Worm (Caenorhabditis elegans) whole organism, midembryonic: ENCODE results near the gene srz-60.
"Not testable (repeated sequence)": the region's sequence is repeated elsewhere in the genome, so short reads cannot be mapped to it uniquely, and the experiment has no call there.

Experiments
- T22C8.4 ChIP-seq: fragments of 200-800 bp; sonication (Bioruptor generic); IDR thresholded peaks from 2 replicates; pipeline ENCODE4 v1.3.6; 2022; ENCODE audit warnings: missing genetic modification characterization, missing compliant biosample characterization
- cog-1 ChIP-seq: sonication (generic microtip); optimal IDR thresholded peaks from 2 replicates; lab custom pipeline; 2016; ENCODE audit warnings: missing genetic modification characterization, missing compliant biosample characterization
- flt-1 ChIP-seq: fragments of 200-800 bp; sonication (Bioruptor generic); IDR thresholded peaks from 2 replicates; pipeline ENCODE4 v1.3.6; 2022; ENCODE audit warnings: missing genetic modification characterization, missing compliant biosample characterization
- klf-2 ChIP-seq: fragments of 200-800 bp; sonication (Bioruptor generic); conservative IDR thresholded peaks from 2 replicates; pipeline ENCODE4 v1.3.6; 2022; ENCODE audit warnings: missing genetic modification reagents, missing genetic modification characterization, missing compliant biosample characterization
- med-1 ChIP-seq: sonication (generic microtip); optimal IDR thresholded peaks from 2 replicates; lab custom pipeline; 2017; ENCODE audit warnings: missing genetic modification characterization, mild to moderate bottlenecking, missing compliant biosample characterization, antibody characterized with exemption, missing genetic modification reagents; ENCODE audit not compliant: insufficient read depth
- ref-1 ChIP-seq: fragments of 200-800 bp; sonication (Bioruptor generic); conservative IDR thresholded peaks from 2 replicates; pipeline ENCODE4 v1.3.6; 2022; ENCODE audit warnings: missing genetic modification reagents, missing genetic modification characterization, missing compliant biosample characterization
- tab-1 ChIP-seq: fragments of 200-800 bp; sonication (Bioruptor generic); IDR thresholded peaks from 2 replicates; pipeline ENCODE4 v1.3.6; 2022; ENCODE audit warnings: missing genetic modification characterization, missing compliant biosample characterization
- ztf-23 ChIP-seq: fragments of 200-800 bp; sonication (Bioruptor generic); IDR thresholded peaks from 2 replicates; pipeline ENCODE4 v1.3.6; 2022; ENCODE audit warnings: missing genetic modification reagents, missing genetic modification characterization, missing compliant biosample characterization
- ztf-29 ChIP-seq: fragments of 200-800 bp; sonication (Bioruptor generic); IDR thresholded peaks from 2 replicates; pipeline ENCODE4 v1.3.6; 2022; ENCODE audit warnings: missing genetic modification reagents, missing genetic modification characterization, missing compliant biosample characterization

Gene srz-60

ce11 chrIV:3395581-3395980 is 33.1 kb upstream of the srz-60 start, which contains the start of gene C04C3.14:
TSS of gene C04C3.14 (plus strand) at chrIV:3395881.
- no peak for TF ChIP-seq ztf-29 (GFP tag; lab: Robert Waterston, UW)
- TF ChIP-seq cog-1 (tag; lab: Kevin White, UChicago), result no peak
- TF ChIP-seq ref-1 (GFP tag; lab: Robert Waterston, UW), result no peak
- no peak for TF ChIP-seq med-1 (GFP tag; lab: Kevin White, UChicago)
- no peak for TF ChIP-seq tab-1 (GFP tag; lab: Robert Waterston, UW)
- no peak for TF ChIP-seq klf-2
- no peak for TF ChIP-seq flt-1 (GFP tag; lab: Robert Waterston, UW)
- no peak for TF ChIP-seq ztf-23
- TF ChIP-seq T22C8.4 (GFP tag; lab: Robert Waterston, UW), result no peak

DNA sequence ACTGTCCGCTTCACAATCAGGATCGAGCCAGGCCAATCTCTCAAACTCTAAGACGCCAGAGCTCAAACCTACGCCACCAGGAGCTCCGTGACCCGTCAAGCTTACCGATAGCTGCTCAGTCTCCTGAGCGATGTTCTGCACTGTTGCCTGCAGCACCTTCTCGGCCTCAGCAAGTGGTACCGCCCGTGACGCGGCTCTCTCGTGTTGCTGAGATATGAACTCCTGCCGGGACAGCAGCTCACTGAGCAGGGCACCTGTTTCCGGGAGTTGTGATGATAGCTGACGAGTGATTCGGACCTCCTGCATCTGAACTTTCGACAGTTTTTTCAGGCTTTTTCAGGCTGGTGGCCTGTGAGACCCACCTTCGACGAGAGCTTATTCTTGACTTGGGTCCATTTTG is 30.6 kb upstream of the srz-60 start:
- TF ChIP-seq cog-1 (tag; lab: Kevin White, UChicago), result no peak
- no peak for TF ChIP-seq klf-2
- TF ChIP-seq flt-1 (GFP tag; lab: Robert Waterston, UW), result no peak
- TF ChIP-seq ztf-23, result no peak
- no peak for TF ChIP-seq T22C8.4 (GFP tag; lab: Robert Waterston, UW)
- TF ChIP-seq med-1 (GFP tag; lab: Kevin White, UChicago), result no peak
- TF ChIP-seq ztf-29 (GFP tag; lab: Robert Waterston, UW), result no peak
- TF ChIP-seq tab-1 (GFP tag; lab: Robert Waterston, UW), result no peak
- no peak for TF ChIP-seq ref-1 (GFP tag; lab: Robert Waterston, UW)

DNA sequence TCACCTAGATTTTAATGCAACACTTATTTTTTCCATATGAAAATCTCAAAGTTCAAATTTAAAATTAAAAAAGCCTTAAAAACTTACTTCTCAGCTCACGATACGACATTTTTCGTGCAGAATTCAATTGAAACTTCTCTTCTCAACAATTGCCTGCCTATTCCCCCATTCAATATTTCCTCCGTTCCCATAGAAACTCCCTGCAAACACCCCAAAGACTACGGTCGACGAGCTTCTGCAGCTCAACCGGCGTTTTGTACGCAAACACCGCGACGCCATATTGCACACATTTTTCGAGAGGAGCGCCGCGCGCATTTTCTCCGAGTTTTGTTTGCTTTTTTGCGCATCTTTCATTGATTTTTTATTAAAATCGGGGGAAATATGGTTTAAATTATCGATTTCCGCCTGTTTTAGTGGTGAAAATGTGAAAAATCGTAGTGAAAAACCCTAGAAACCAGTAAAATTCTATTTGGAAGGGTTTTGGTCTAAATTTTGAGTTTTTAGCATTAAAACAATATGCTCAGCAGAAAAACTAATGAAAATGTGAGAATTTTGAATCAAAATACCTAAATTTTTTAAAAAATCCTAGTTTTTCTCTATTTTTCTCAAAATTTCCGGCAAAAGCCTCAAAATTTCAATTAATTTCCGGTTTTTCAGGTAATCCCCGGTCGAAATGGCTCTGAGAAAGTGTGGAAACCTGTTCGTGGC is 29.5 kb upstream of the srz-60 start, which contains the start of the genes dyf-3 and pdhb-1:
Gene dyf-3 (minus strand): TSS at position 217 of the 708 bp plus-strand sequence.
Gene pdhb-1 (plus strand): TSS at position 658 of the 708 bp plus-strand sequence.
- TF ChIP-seq tab-1 (GFP tag; lab: Robert Waterston, UW), result 0 out of 2 replicates have a peak, but pooled peaks have one; percentile 41
- TF ChIP-seq ztf-29 (GFP tag; lab: Robert Waterston, UW), result peak; percentile 84
- TF ChIP-seq med-1 (GFP tag; lab: Kevin White, UChicago), result no peak
- TF ChIP-seq flt-1 (GFP tag; lab: Robert Waterston, UW), result no peak

DNA sequence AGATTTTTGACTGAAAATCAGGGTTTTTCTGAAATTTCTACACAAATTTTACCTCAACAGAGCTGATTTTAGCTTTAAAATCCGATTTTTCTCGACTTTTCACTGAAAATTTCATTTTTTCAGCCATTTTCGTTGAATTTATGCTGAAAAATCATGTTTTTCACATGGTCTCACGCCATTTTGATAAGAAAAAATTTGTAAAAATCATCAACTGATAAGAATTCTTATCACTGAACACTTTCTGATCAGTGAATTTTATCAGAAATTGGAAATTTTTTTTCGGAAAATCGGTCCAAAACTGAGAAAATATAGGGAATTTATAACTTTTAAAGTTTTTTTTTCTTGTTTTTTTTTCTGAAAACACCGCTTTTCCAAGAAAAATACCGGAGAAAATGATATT is 27.8 kb upstream of the srz-60 start:
- TF ChIP-seq ztf-23 (no peak), klf-2 (no peak), flt-1 (GFP tag; lab: Robert Waterston, UW) (no peak), T22C8.4 (GFP tag; lab: Robert Waterston, UW) (no peak), cog-1 (tag; lab: Kevin White, UChicago) (no peak), ztf-29 (GFP tag; lab: Robert Waterston, UW) (no peak), med-1 (GFP tag; lab: Kevin White, UChicago) (no peak), ref-1 (GFP tag; lab: Robert Waterston, UW) (no peak), tab-1 (GFP tag; lab: Robert Waterston, UW) (no peak)

DNA sequence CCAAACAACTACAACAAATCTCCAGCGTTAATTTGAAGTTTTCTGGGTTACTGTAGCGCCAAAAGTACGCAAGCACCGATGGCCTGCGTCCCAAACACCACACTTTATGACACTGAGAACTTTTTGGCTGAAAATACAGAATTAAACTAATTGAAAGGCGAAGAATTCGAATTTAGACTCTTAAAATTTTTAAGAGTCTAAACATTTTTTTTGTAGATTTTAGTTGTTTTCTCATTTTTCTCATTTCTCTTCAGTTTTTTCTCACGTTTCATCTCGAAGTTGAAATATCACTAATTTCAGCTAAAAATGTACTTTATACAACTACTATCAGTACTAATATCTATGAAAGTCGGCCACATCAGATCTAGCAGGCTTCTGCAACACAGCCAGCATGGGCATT is 13.3 kb upstream of the srz-60 start, which contains the start of gene lgc-9:
Gene lgc-9 (plus strand): TSS at position 301 of the 400 bp plus-strand sequence.
- no peak for TF ChIP-seq ref-1 (GFP tag; lab: Robert Waterston, UW)
- no peak for TF ChIP-seq med-1 (GFP tag; lab: Kevin White, UChicago)
- no peak for TF ChIP-seq ztf-29 (GFP tag; lab: Robert Waterston, UW)
- no peak for TF ChIP-seq cog-1 (tag; lab: Kevin White, UChicago)
- no peak for TF ChIP-seq klf-2
- TF ChIP-seq tab-1 (GFP tag; lab: Robert Waterston, UW), result no peak
- no peak for TF ChIP-seq ztf-23
- no peak for TF ChIP-seq T22C8.4 (GFP tag; lab: Robert Waterston, UW)

DNA sequence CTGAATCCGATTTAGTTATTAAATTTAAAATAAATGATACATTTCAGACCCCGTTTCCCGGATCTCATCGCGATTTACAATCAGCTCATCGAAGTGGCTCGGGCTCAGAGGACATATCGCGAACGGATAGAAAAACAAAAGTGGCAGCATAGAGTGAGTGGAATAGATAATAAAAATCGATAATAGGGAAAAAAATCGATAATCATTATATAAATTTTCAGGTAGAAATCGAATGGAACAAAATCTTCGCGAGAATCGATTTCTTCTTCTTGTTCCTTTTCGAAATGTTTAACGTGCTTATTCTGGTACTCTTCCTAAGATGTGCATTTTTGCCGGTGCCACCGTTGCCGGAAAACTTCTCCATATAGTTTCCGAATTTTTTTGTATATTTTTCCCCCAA is 10.0 kb upstream of the srz-60 start:
- TF ChIP-seq T22C8.4 (GFP tag; lab: Robert Waterston, UW) (peak; percentile 59; the same call in 1 of the 2 replicates), ztf-23 (no peak), ref-1 (GFP tag; lab: Robert Waterston, UW) (no peak), tab-1 (GFP tag; lab: Robert Waterston, UW) (no peak)

ce11 chrIV:3422516-3422915 is 6.2 kb upstream of the srz-60 start, which contains the start of gene C04C3.6:
TSS of gene C04C3.6 (minus strand) at chrIV:3422616.
- no peak for TF ChIP-seq med-1 (GFP tag; lab: Kevin White, UChicago)
- TF ChIP-seq T22C8.4 (GFP tag; lab: Robert Waterston, UW), result no peak
- no peak for TF ChIP-seq ref-1 (GFP tag; lab: Robert Waterston, UW)
- no peak for TF ChIP-seq tab-1 (GFP tag; lab: Robert Waterston, UW)
- TF ChIP-seq ztf-29 (GFP tag; lab: Robert Waterston, UW), result no peak
- TF ChIP-seq cog-1 (tag; lab: Kevin White, UChicago), result no peak
- no peak for TF ChIP-seq flt-1 (GFP tag; lab: Robert Waterston, UW)
- TF ChIP-seq klf-2, result no peak

ce11 chrIV:3433387-3433786 is 4.7 kb downstream of the srz-60 start, which contains the start of gene C04C3.7:
TSS of gene C04C3.7 (minus strand) at chrIV:3433487.
- not testable (repeated sequence) for TF ChIP-seq klf-2; med-1 (GFP tag; lab: Kevin White, UChicago); T22C8.4 (GFP tag; lab: Robert Waterston, UW)

- TF ChIP-seq tab-1 (GFP tag; lab: Robert Waterston, UW) (no peak), med-1 (GFP tag; lab: Kevin White, UChicago) (no peak), ztf-23 (no peak), cog-1 (tag; lab: Kevin White, UChicago) (no peak), T22C8.4 (GFP tag; lab: Robert Waterston, UW) (no peak), flt-1 (GFP tag; lab: Robert Waterston, UW) (no peak), ztf-29 (GFP tag; lab: Robert Waterston, UW) (no peak), ref-1 (GFP tag; lab: Robert Waterston, UW) (no peak), klf-2 (no peak)
These were observed 7.3 kb downstream of the srz-60 start, which contains the start of gene srz-32 for ce11 chrIV:3436021-3436420. TSS of gene srz-32 (plus strand) at chrIV:3436321.
